Fruit fly (Drosophila melanogaster): ENCODE data around the gene Fbp2.

dm6 chr2L:9430992-9431602 is 4.5 kb downstream of the Fbp2 start, which contains the start of the genes FucTB and scat:
- TF ChIP-seq CrebA (GFP tag; optimal IDR thresholded peaks at IDR 0.05; ENCODE audit: borderline replicate concordance) (no peak), Mio (GFP tag; optimal IDR thresholded peaks at IDR 0.05) (no peak)
